Worm (Caenorhabditis elegans) whole organism, L4 larva: ENCODE results near the gene srz-29.
"Not testable (repeated sequence)": the region's sequence is repeated elsewhere in the genome, so short reads cannot be mapped to it uniquely, and the experiment has no call there.

Source experiments
- ZK546.5 ChIP-seq, 2 experiments: sonication (generic microtip); optimal IDR thresholded peaks; 2 replicates each; lab custom pipeline; 2017; ENCODE audit warnings: missing biosample characterization in 2 of 2, missing genetic modification characterization in 2 of 2
- ceh-28 ChIP-seq: fragments of 150-350 bp; optimal IDR thresholded peaks from 2 replicates; lab custom pipeline; 2014; ENCODE audit warnings: missing biosample characterization, missing genetic modification reagents, missing genetic modification characterization
- cey-2 ChIP-seq: sonication (generic microtip); optimal IDR thresholded peaks from 3 replicates; lab custom pipeline; 2017; ENCODE audit warnings: missing genetic modification characterization, mild to moderate bottlenecking, missing compliant biosample characterization, antibody characterized with exemption, borderline replicate concordance; ENCODE audit not compliant: insufficient read depth
- dmd-6 ChIP-seq: fragments of 200-800 bp; sonication (Bioruptor generic); IDR thresholded peaks from 2 replicates; pipeline ENCODE4 v1.3.6; 2022; ENCODE audit warnings: missing genetic modification reagents, missing genetic modification characterization, missing compliant biosample characterization
- egl-27 ChIP-seq: sonication (generic microtip); optimal IDR thresholded peaks from 3 replicates; lab custom pipeline; 2017; ENCODE audit warnings: missing biosample characterization, missing genetic modification reagents, missing genetic modification characterization
- jun-1 ChIP-seq: fragments of 150-350 bp; optimal IDR thresholded peaks from 2 replicates; lab custom pipeline; 2014; ENCODE audit warnings: missing biosample characterization, missing genetic modification reagents, missing genetic modification characterization
- lsy-2 ChIP-seq, 2 experiments: fragments of 150-350 bp in 1 of 2; sonication (generic microtip) in 1 of 2; optimal IDR thresholded peaks; 2 replicates each; lab custom pipeline; 2014 to 2017; ENCODE audit warnings: missing biosample characterization in 2 of 2, missing genetic modification characterization in 2 of 2
- unc-62 ChIP-seq, 3 experiments: fragments of 150-350 bp in 1 of 3; sonication (generic microtip); optimal IDR thresholded peaks in 2 of 3; peaks in 1 of 3; 1 replicate in 1 of 3; 2 replicates in 2 of 3; lab custom pipeline; 2014 to 2017; ENCODE audit warnings: missing biosample characterization in 3 of 3, missing genetic modification characterization in 3 of 3, missing genetic modification reagents in 3 of 3, missing genotype in 1 of 3

DNA sequence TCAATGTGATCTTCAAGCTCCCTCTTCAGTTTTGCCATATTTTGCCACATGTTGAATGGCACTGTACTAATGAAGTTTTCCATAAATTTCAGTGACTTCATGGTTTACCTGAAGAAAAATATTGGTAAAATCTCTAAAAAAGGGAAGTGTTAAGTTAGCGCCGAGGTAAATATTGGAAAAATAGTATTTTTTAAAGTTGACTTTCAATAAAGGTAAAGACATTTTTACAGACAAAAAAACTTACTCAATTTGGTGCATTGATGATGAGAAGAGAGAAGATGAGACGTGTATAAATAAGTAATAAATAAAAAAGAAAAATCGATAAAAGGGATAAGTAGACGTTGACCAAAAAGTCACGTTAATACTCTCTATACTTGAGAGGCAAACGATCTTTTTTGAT, 47.9 kb downstream of the srz-29 start, which contains the start of gene Y45F10B.9:
- TF ChIP-seq dmd-6; cey-2 (tag; lab: Kevin White, UChicago); ceh-28 (tag; lab: Kevin White, UChicago); unc-62 (GFP tag; optimal IDR thresholded peaks at IDR 0.05 in 1 of 2; lab: Kevin White, UChicago); unc-62 (tag; optimal IDR thresholded peaks at IDR 0.05; lab: Kevin White, UChicago); lsy-2 (tag; optimal IDR thresholded peaks at IDR 0.05; lab: Kevin White, UChicago); ZK546.5 (tag; optimal IDR thresholded peaks at IDR 0.05; lab: Kevin White, UChicago); egl-27 (tag; lab: Kevin White, UChicago); jun-1: not testable (repeated sequence)
